Fruit fly (Drosophila melanogaster) whole organism, embryonic: ENCODE data around the gene PIG-S.

Experiments used
- B-H2 ChIP-seq: fragments of 200-800 bp; sonication (Bioruptor generic); optimal IDR thresholded peaks from 2 replicates; lab custom pipeline; 2018; ENCODE audit warnings: missing biosample characterization, mild to moderate bottlenecking, missing genetic modification characterization
- CG10147 ChIP-seq: fragments of 200-800 bp; sonication (Bioruptor generic); optimal IDR thresholded peaks from 2 replicates; lab custom pipeline; 2019; ENCODE audit warnings: missing biosample characterization, mild to moderate bottlenecking, missing genetic modification characterization, moderate library complexity
- CG11696 ChIP-seq: fragments of 200-800 bp; sonication (Bioruptor generic); IDR thresholded peaks from 2 replicates; pipeline ENCODE4 v1.3.6; 2022; ENCODE audit warnings: missing biosample characterization, missing genetic modification characterization
- CG11723 ChIP-seq: fragments of 200-800 bp; sonication (Bioruptor generic); optimal IDR thresholded peaks from 2 replicates; lab custom pipeline; 2017; ENCODE audit warnings: missing biosample characterization, mild to moderate bottlenecking, missing genetic modification characterization
- CG14441 ChIP-seq: fragments of 200-800 bp; sonication (Bioruptor generic); IDR thresholded peaks from 2 replicates; pipeline ENCODE4 v1.3.6; 2022; ENCODE audit warnings: missing biosample characterization, missing genetic modification characterization
- CG1529 ChIP-seq: fragments of 200-800 bp; sonication (Bioruptor generic); optimal IDR thresholded peaks from 3 replicates; lab custom pipeline; 2018; ENCODE audit warnings: missing biosample characterization, missing genetic modification characterization
- CG17186 ChIP-seq: fragments of 200-800 bp; sonication (Bioruptor generic); optimal IDR thresholded peaks from 3 replicates; lab custom pipeline; 2017; ENCODE audit warnings: missing biosample characterization, missing genetic modification reagents, missing genetic modification characterization
- CG18011 ChIP-seq: fragments of 200-800 bp; sonication (Bioruptor generic); optimal IDR thresholded peaks from 2 replicates; lab custom pipeline; 2017; ENCODE audit warnings: missing biosample characterization, missing genetic modification characterization, mild to moderate bottlenecking, moderate library complexity, missing genotype
- CG18262 ChIP-seq: fragments of 200-800 bp; optimal IDR thresholded peaks from 3 replicates; lab custom pipeline; 2019; ENCODE audit warnings: missing biosample characterization, mild to moderate bottlenecking, missing genetic modification characterization, moderate library complexity
- CG2120 ChIP-seq: fragments of 200-800 bp; sonication (Bioruptor generic); optimal IDR thresholded peaks from 3 replicates; lab custom pipeline; 2016; ENCODE audit warnings: missing biosample characterization, missing genetic modification characterization
- CG2889 ChIP-seq: fragments of 200-800 bp; sonication (Bioruptor generic); IDR thresholded peaks from 3 replicates; pipeline ENCODE4 v1.3.6; 2022; ENCODE audit warnings: missing biosample characterization, missing genetic modification characterization
- CG32767 ChIP-seq: fragments of 200-800 bp; sonication (Bioruptor generic); IDR thresholded peaks from 2 replicates; pipeline ENCODE4 v1.3.6; 2022; ENCODE audit warnings: missing biosample characterization, missing genetic modification characterization
- CG43689 ChIP-seq: fragments of 200-800 bp; sonication (Bioruptor generic); IDR thresholded peaks from 2 replicates; pipeline ENCODE4 v1.3.6; 2022; ENCODE audit warnings: missing biosample characterization, missing genetic modification characterization
- CG6765 ChIP-seq: fragments of 200-800 bp; sonication (Bioruptor generic); optimal IDR thresholded peaks from 3 replicates; lab custom pipeline; 2017; ENCODE audit warnings: missing biosample characterization, mild to moderate bottlenecking, missing genetic modification characterization
- CG7556 ChIP-seq: fragments of 200-800 bp; sonication (Bioruptor generic); optimal IDR thresholded peaks from 2 replicates; lab custom pipeline; 2017; ENCODE audit warnings: missing biosample characterization, mild to moderate bottlenecking, missing genetic modification characterization
- CG7987 ChIP-seq: fragments of 200-800 bp; sonication (Bioruptor generic); optimal IDR thresholded peaks from 2 replicates; lab custom pipeline; 2018; ENCODE audit warnings: missing biosample characterization, mild to moderate bottlenecking, missing genetic modification characterization, moderate library complexity
- CG8359 ChIP-seq: fragments of 200-800 bp; sonication (Bioruptor generic); optimal IDR thresholded peaks from 2 replicates; lab custom pipeline; 2017; ENCODE audit warnings: missing biosample characterization, mild to moderate bottlenecking, missing genetic modification characterization, borderline replicate concordance
- CG8924 ChIP-seq: fragments of 200-800 bp; optimal IDR thresholded peaks from 3 replicates; lab custom pipeline; 2019; ENCODE audit warnings: missing biosample characterization, mild to moderate bottlenecking, missing genetic modification characterization, moderate library complexity
- CG9817 ChIP-seq: fragments of 200-800 bp; sonication (Bioruptor generic); optimal IDR thresholded peaks from 2 replicates; lab custom pipeline; 2018; ENCODE audit warnings: missing biosample characterization, mild to moderate bottlenecking, missing genetic modification characterization, moderate library complexity
- D ChIP-seq, 2 experiments: fragments of 200-800 bp in 1 of 2; fragments of >200 bp in 1 of 2; sonication (Bioruptor generic) in 1 of 2; optimal IDR thresholded peaks; 2 replicates in 1 of 2; 3 replicates in 1 of 2; lab custom pipeline; 2017; ENCODE audit warnings: mild to moderate bottlenecking in 1 of 2, missing biosample characterization in 1 of 2, missing genetic modification characterization in 1 of 2, missing genetic modification reagents in 1 of 2
- Dbx ChIP-seq: fragments of 200-800 bp; sonication (Bioruptor generic); IDR thresholded peaks from 3 replicates; pipeline ENCODE4 v1.3.6; 2022; ENCODE audit warnings: missing biosample characterization, missing genetic modification characterization
- Elba2 ChIP-seq: fragments of 200-800 bp; sonication (Bioruptor generic); optimal IDR thresholded peaks from 3 replicates; lab custom pipeline; 2016; ENCODE audit warnings: missing biosample characterization, missing genetic modification characterization
- Ets97D ChIP-seq: fragments of 200-800 bp; sonication (Bioruptor generic); optimal IDR thresholded peaks from 3 replicates; lab custom pipeline; 2016; ENCODE audit warnings: missing biosample characterization, missing genetic modification characterization
- H2.0 ChIP-seq: fragments of 200-800 bp; sonication (Bioruptor generic); IDR thresholded peaks from 2 replicates; pipeline ENCODE4 v1.3.6; 2022; ENCODE audit warnings: missing biosample characterization, missing genetic modification characterization
- HHEX ChIP-seq: fragments of 200-800 bp; sonication (Bioruptor generic); optimal IDR thresholded peaks from 3 replicates; lab custom pipeline; 2017; ENCODE audit warnings: missing biosample characterization, mild to moderate bottlenecking, missing genetic modification characterization, missing genetic modification reagents
- HLH54F ChIP-seq: fragments of 200-800 bp; sonication (Bioruptor generic); optimal IDR thresholded peaks from 3 replicates; lab custom pipeline; 2016; ENCODE audit warnings: missing biosample characterization, missing genetic modification characterization
- Hey ChIP-seq: fragments of 200-800 bp; sonication (Bioruptor generic); optimal IDR thresholded peaks from 3 replicates; lab custom pipeline; 2018; ENCODE audit warnings: missing biosample characterization, mild to moderate bottlenecking, missing genetic modification characterization
- Mrtf ChIP-seq: fragments of 200-800 bp; sonication (Bioruptor generic); IDR thresholded peaks from 3 replicates; pipeline ENCODE4 v1.3.6; 2022; ENCODE audit warnings: missing biosample characterization, missing genetic modification characterization
- Nf-YB ChIP-seq: fragments of 200-800 bp; sonication (Bioruptor generic); optimal IDR thresholded peaks from 3 replicates; lab custom pipeline; 2019; ENCODE audit warnings: missing biosample characterization, mild to moderate bottlenecking, missing genetic modification characterization, moderate library complexity
- Opbp ChIP-seq: fragments of 200-800 bp; sonication (Bioruptor generic); IDR thresholded peaks from 3 replicates; pipeline ENCODE4 v1.3.6; 2022; ENCODE audit warnings: missing biosample characterization, missing genetic modification characterization; ENCODE audit not compliant: partially characterized antibody
- TFAM ChIP-seq: fragments of 200-800 bp; sonication (Bioruptor generic); optimal IDR thresholded peaks from 2 replicates; lab custom pipeline; 2017; ENCODE audit warnings: missing biosample characterization, missing genetic modification characterization, inconsistent platforms
- Vsx1 ChIP-seq: fragments of 200-800 bp; sonication (Bioruptor generic); optimal IDR thresholded peaks from 2 replicates; lab custom pipeline; 2017; ENCODE audit warnings: missing biosample characterization, mild to moderate bottlenecking, missing genetic modification characterization, missing genetic modification reagents
- ac ChIP-seq: fragments of 200-800 bp; sonication (Bioruptor generic); optimal IDR thresholded peaks from 3 replicates; lab custom pipeline; 2017; ENCODE audit warnings: missing biosample characterization, mild to moderate bottlenecking, missing genetic modification characterization
- al ChIP-seq: fragments of 200-800 bp; sonication (Bioruptor generic); IDR thresholded peaks from 2 replicates; pipeline ENCODE4 v1.3.6; 2022; ENCODE audit warnings: missing biosample characterization, missing genetic modification characterization
- amos ChIP-seq: fragments of 200-800 bp; sonication (Bioruptor generic); IDR thresholded peaks from 2 replicates; pipeline ENCODE4 v1.3.6; 2022; ENCODE audit warnings: missing biosample characterization, missing genetic modification characterization; ENCODE audit not compliant: partially characterized antibody
- az2 ChIP-seq: fragments of 200-800 bp; sonication (Bioruptor generic); optimal IDR thresholded peaks from 3 replicates; lab custom pipeline; 2016; ENCODE audit warnings: missing biosample characterization, missing genetic modification characterization
- gro ChIP-seq: fragments of 200-800 bp; sonication (Bioruptor generic); optimal IDR thresholded peaks from 2 replicates; lab custom pipeline; 2016; ENCODE audit warnings: missing biosample characterization, missing genetic modification characterization
- kay ChIP-seq: fragments of 200-800 bp; sonication (Bioruptor generic); optimal IDR thresholded peaks from 2 replicates; lab custom pipeline; 2016; ENCODE audit warnings: missing biosample characterization, missing genetic modification characterization
- klu ChIP-seq: fragments of 200-800 bp; sonication (Bioruptor generic); IDR thresholded peaks from 2 replicates; pipeline ENCODE4 v1.3.6; 2022; ENCODE audit warnings: missing biosample characterization, missing genetic modification characterization
- nau ChIP-seq: fragments of 200-800 bp; sonication (Bioruptor generic); optimal IDR thresholded peaks from 3 replicates; lab custom pipeline; 2017; ENCODE audit warnings: missing biosample characterization, mild to moderate bottlenecking, missing genetic modification characterization, missing genetic modification reagents
- otp ChIP-seq: fragments of 200-800 bp; sonication (Bioruptor generic); IDR thresholded peaks from 3 replicates; pipeline ENCODE4, ENCODE4 v1.3.6; 2022; ENCODE audit warnings: missing biosample characterization, missing genetic modification characterization
- pb ChIP-seq: fragments of 200-800 bp; sonication (Bioruptor generic); optimal IDR thresholded peaks from 3 replicates; lab custom pipeline; 2016; ENCODE audit warnings: missing biosample characterization, missing genetic modification characterization
- rib ChIP-seq: fragments of 200-800 bp; sonication (Bioruptor generic); IDR thresholded peaks from 2 replicates; pipeline ENCODE4 v1.3.6; 2022; ENCODE audit warnings: missing biosample characterization, missing genetic modification characterization
- sob ChIP-seq: fragments of 200-800 bp; sonication (Bioruptor generic); IDR thresholded peaks from 2 replicates; pipeline ENCODE4 v1.3.6; 2022; ENCODE audit warnings: missing biosample characterization, missing genetic modification characterization
- tin ChIP-seq: fragments of 200-800 bp; sonication (Bioruptor generic); optimal IDR thresholded peaks from 3 replicates; lab custom pipeline; 2016; ENCODE audit warnings: missing biosample characterization, missing genetic modification characterization
- ttk ChIP-seq: fragments of 200-800 bp; sonication (Bioruptor generic); IDR thresholded peaks from 2 replicates; pipeline ENCODE4 v2.1.2; 2022; ENCODE audit warnings: missing biosample characterization, missing genetic modification characterization
- unc-4 ChIP-seq: fragments of 200-800 bp; sonication (Bioruptor generic); IDR thresholded peaks from 2 replicates; pipeline ENCODE4 v1.3.6; 2022; ENCODE audit warnings: missing biosample characterization, missing genetic modification characterization; ENCODE audit not compliant: partially characterized antibody
- z ChIP-seq: fragments of 200-800 bp; sonication (Bioruptor generic); IDR thresholded peaks from 3 replicates; pipeline ENCODE4 v1.3.6; 2022; ENCODE audit warnings: missing biosample characterization, missing genetic modification characterization
- zfh1 ChIP-seq: fragments of 200-800 bp; sonication (Bioruptor generic); IDR thresholded peaks from 3 replicates; pipeline ENCODE4 v1.3.6; 2022; ENCODE audit warnings: missing biosample characterization, missing genetic modification characterization

PIG-S gene

DNA sequence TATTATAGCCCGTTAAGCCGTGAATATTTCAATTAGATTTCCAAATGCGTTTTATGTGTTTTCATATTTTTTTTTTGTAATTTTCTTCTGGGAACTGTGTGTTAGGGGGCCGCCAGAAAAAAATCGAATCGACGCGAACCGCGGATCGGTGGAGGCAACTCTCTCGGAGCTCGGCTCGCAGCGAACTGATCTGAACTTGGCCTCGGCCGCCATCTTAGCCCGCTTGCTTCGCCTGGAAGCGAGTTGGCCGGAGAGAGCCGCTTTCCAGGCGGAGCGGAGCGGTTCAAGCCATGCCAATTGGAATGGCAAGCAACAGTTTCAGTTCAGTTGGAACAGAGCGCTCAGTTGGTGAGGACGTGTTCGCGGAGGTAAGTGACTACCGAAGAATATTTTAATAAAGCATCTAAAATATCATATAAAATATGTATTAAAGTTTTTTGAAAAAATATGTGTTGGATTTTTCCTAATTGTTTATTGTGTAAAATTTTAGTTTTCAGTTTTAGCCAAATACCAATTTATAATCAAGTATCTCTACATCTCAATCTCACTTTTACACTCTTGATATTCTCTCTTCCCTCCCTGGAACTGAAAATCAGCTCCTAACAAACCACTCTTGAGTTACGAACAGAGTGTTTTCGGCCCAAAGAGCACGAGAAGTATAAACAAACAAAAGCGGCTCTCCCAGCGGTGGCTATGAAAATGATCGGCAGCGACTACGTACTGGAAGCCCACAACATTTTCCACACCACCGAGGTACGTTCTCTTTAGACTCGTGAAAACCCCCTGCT, 23.1 kb downstream of the PIG-S start, which contains the start of the genes CG31121 and CG11069 (continued):
- TF ChIP-seq CG8924 (tag; lab: Kevin White, UChicago), result no peak
- TF ChIP-seq az2 (GFP tag; lab: Kevin White, UChicago), result no peak
- TF ChIP-seq ac (GFP tag; lab: Kevin White, UChicago), result no peak
- TF ChIP-seq CG7556 (GFP tag; lab: Kevin White, UChicago), result no peak
- TF ChIP-seq Hey, result no peak
- TF ChIP-seq Ets97D (GFP tag; lab: Kevin White, UChicago), result no peak
- no peak for TF ChIP-seq CG6765 (GFP tag; lab: Kevin White, UChicago)
- no peak for TF ChIP-seq CG32767
- no peak for TF ChIP-seq D (optimal IDR thresholded peaks at IDR 0.05; lab: Kevin White, UChicago)
- TF ChIP-seq D (GFP tag; optimal IDR thresholded peaks at IDR 0.05; lab: Kevin White, UChicago), result no peak
- TF ChIP-seq nau (GFP tag; lab: Kevin White, UChicago), result no peak
- no peak for TF ChIP-seq B-H2 (GFP tag; lab: Kevin White, UChicago)
- no peak for TF ChIP-seq CG2889
- no peak for TF ChIP-seq HLH54F (GFP tag; lab: Kevin White, UChicago)
- no peak for TF ChIP-seq CG1529 (GFP tag; lab: Kevin White, UChicago)
- no peak for TF ChIP-seq tin (GFP tag; lab: Kevin White, UChicago)
- no peak for TF ChIP-seq CG14441 (GFP tag; lab: Robert Waterston, UW)
- TF ChIP-seq CG2120 (GFP tag; lab: Kevin White, UChicago), result no peak
- no peak for TF ChIP-seq Vsx1
- TF ChIP-seq TFAM, result no peak
- no peak for TF ChIP-seq CG17186 (GFP tag; lab: Kevin White, UChicago)
- peak; percentile 74 for TF ChIP-seq z (GFP tag; lab: Robert Waterston, UW)
- TF ChIP-seq CG18262 (tag; lab: Kevin White, UChicago), result no peak
- TF ChIP-seq Opbp (GFP tag; lab: Robert Waterston, UW), result 0 out of 3 replicates have a peak, but pooled peaks have one; percentile 42
- TF ChIP-seq Dbx (GFP tag; lab: Robert Waterston, UW), result no peak
- no peak for TF ChIP-seq amos
- TF ChIP-seq CG9817 (tag; lab: Kevin White, UChicago), result no peak
- no peak for TF ChIP-seq gro
- TF ChIP-seq CG18011 (GFP tag; lab: Kevin White, UChicago), result no peak
- 0 out of 3 replicates have a peak, but pooled peaks have one; percentile 43 for TF ChIP-seq otp
- 0 out of 2 replicates have a peak, but pooled peaks have one; percentile 19 for TF ChIP-seq rib (GFP tag; lab: Robert Waterston, UW)
- no peak for TF ChIP-seq CG11723 (GFP tag; lab: Kevin White, UChicago)
- no peak for TF ChIP-seq HHEX (GFP tag; lab: Kevin White, UChicago)
- no peak for TF ChIP-seq unc-4 (GFP tag; lab: Robert Waterston, UW)
- TF ChIP-seq ttk (GFP tag; lab: Robert Waterston, UW), result no peak
- TF ChIP-seq zfh1, result 0 out of 3 replicates have a peak, but pooled peaks have one; percentile 24
- TF ChIP-seq pb (GFP tag; lab: Kevin White, UChicago), result no peak
- TF ChIP-seq Mrtf (GFP tag; lab: Robert Waterston, UW), result no peak
- TF ChIP-seq sob (GFP tag; lab: Robert Waterston, UW), result peak; percentile 30; the same call in 1 of the 2 replicates
- TF ChIP-seq H2.0 (GFP tag; lab: Robert Waterston, UW), result no peak
- no peak for TF ChIP-seq kay (GFP tag; lab: Kevin White, UChicago)
- no peak for TF ChIP-seq CG10147 (GFP tag; lab: Kevin White, UChicago)
- TF ChIP-seq CG11696 (GFP tag; lab: Robert Waterston, UW), result no peak
- no peak for TF ChIP-seq klu (GFP tag; lab: Robert Waterston, UW)
- TF ChIP-seq al (GFP tag; lab: Robert Waterston, UW), result no peak
- TF ChIP-seq CG7987 (GFP tag; lab: Kevin White, UChicago), result no peak
- no peak for TF ChIP-seq CG8359 (GFP tag; lab: Kevin White, UChicago)
- TF ChIP-seq Nf-YB, result no peak
- peak; percentile 31 for TF ChIP-seq Elba2 (GFP tag; lab: Kevin White, UChicago)
- no peak for TF ChIP-seq CG43689
